Worm (Caenorhabditis elegans) whole organism, L1 larva: ENCODE measurements around the gene T11F9.10.
"Not testable (repeated sequence)": the region's sequence is repeated elsewhere in the genome, so short reads cannot be mapped to it uniquely, and the experiment has no call there.

ENCODE experiments used
- lsy-2 ChIP-seq, 2 experiments: fragments of 150-350 bp; optimal IDR thresholded peaks; 2 replicates each; lab custom pipeline; 2014; ENCODE audit warnings: missing biosample characterization in 2 of 2, missing genetic modification characterization in 2 of 2
- nhr-12 ChIP-seq: sonication (generic microtip); optimal IDR thresholded peaks from 2 replicates; lab custom pipeline; 2017; ENCODE audit warnings: missing biosample characterization, missing genetic modification characterization
- zag-1 ChIP-seq: fragments of 150-350 bp; optimal IDR thresholded peaks from 2 replicates; lab custom pipeline; 2014; ENCODE audit warnings: missing biosample characterization, missing genetic modification characterization

ce11 chrV:11504853-11505397, 18.1 kb downstream of the T11F9.10 start, which contains the start of the genes C55A6.1 and C55A6.10:
- not testable (repeated sequence) for TF ChIP-seq zag-1, nhr-12 (tag; lab: Kevin White, UChicago)
- peak; percentile 56 to 73 for TF ChIP-seq lsy-2 (tag; optimal IDR thresholded peaks at IDR 0.05; lab: Kevin White, UChicago)
